Worm (Caenorhabditis elegans): ENCODE results near the gene psf-1.

psf-1 gene

ce11 chrII:9943246-9943645, 25.2 kb upstream of the psf-1 start:
- no peak for TF ChIP-seq W03F9.2 (tag; optimal IDR thresholded peaks at IDR 0.05)
- TF ChIP-seq dao-5 (tag; optimal IDR thresholded peaks at IDR 0.05), result no peak
- TF ChIP-seq him-1 (tag; optimal IDR thresholded peaks at IDR 0.05), result no peak

- TF ChIP-seq W03F9.2 (tag; optimal IDR thresholded peaks at IDR 0.05) (no peak), him-1 (tag; optimal IDR thresholded peaks at IDR 0.05) (no peak), dao-5 (tag; optimal IDR thresholded peaks at IDR 0.05) (no peak)
These were observed 24.6 kb upstream of the psf-1 start, which contains the start of gene flad-1 for ce11 chrII:9943837-9944236. Gene flad-1 (plus strand): TSS chrII:9944137.

DNA sequence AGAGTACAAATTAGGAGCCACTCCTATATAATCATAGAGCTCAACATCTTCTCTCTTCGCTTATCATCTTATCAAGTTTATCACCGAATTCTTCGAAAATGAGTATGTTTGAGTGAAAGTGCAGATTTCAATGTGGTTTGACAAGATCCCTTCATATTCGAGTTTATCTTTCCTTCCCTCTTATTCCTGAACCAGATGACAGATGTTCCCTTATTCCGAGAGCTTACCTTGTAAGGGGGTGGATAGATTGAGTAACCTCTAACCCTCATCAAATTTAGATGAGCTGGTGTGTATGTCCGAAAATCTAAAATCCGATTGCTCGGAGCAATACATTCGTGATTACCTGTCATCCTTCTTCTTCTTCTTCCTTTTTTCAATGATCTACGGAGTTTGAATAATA, 19.8 kb upstream of the psf-1 start:
- TF ChIP-seq W03F9.2 (tag; optimal IDR thresholded peaks at IDR 0.05), result no peak
- no peak for TF ChIP-seq him-1 (tag; optimal IDR thresholded peaks at IDR 0.05)
- TF ChIP-seq dao-5 (tag; optimal IDR thresholded peaks at IDR 0.05), result no peak

DNA sequence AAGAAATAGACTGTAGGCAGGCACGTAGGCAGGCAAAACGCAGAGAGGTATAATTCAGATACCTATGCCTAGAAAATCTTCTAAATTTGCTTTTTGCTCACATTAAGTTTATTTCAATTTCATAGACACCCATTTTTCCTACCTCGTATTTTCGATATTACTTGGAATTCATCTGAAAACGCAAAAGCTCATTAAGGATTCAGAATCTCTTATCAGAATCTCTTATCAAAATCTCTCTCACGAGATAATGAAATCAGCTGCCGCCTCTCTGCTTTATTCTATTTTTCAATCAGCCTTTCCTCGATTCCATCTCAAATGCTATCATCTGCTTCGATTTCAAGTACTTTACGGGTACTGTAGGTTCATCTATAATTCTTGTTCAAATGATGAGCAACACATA, 16.6 kb upstream of the psf-1 start:
- TF ChIP-seq dao-5 (tag; optimal IDR thresholded peaks at IDR 0.05) (no peak), him-1 (tag; optimal IDR thresholded peaks at IDR 0.05) (no peak), W03F9.2 (tag; optimal IDR thresholded peaks at IDR 0.05) (no peak)

ce11 chrII:9954885-9955284, 13.6 kb upstream of the psf-1 start, which contains the start of gene egl-43:
Gene egl-43 (plus strand): TSS chrII:9955185.
- TF ChIP-seq dao-5 (tag; optimal IDR thresholded peaks at IDR 0.05), result no peak
- no peak for TF ChIP-seq him-1 (tag; optimal IDR thresholded peaks at IDR 0.05)

DNA sequence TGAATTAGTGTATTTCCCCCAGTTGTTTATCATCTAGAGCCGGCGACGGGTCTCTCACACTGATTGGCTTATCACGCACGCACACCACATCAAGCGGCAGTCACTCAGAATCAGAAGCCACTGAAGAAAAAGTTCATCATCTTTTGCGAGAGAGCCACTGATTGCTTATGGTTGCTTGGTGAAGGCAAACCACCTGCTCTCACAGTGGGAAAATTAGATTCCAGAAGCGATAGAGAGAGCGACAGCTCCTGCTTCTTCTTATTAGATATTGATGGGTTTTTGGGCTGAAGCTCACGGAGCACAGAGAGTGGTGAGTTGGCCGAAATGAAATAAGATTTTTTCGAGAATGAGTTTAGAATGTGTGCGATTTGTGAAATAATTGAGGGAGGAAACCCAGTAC, 12.4 kb upstream of the psf-1 start:
- TF ChIP-seq him-1 (tag; optimal IDR thresholded peaks at IDR 0.05), result no peak
- TF ChIP-seq W03F9.2 (tag; optimal IDR thresholded peaks at IDR 0.05), result no peak
- no peak for TF ChIP-seq dao-5 (tag; optimal IDR thresholded peaks at IDR 0.05)

- TF ChIP-seq him-1 (tag; optimal IDR thresholded peaks at IDR 0.05) (no peak), dao-5 (tag; optimal IDR thresholded peaks at IDR 0.05) (no peak), W03F9.2 (tag; optimal IDR thresholded peaks at IDR 0.05) (no peak)
These were observed 8.3 kb upstream of the psf-1 start for ce11 chrII:9960127-9960526.

- TF ChIP-seq W03F9.2 (tag; optimal IDR thresholded peaks at IDR 0.05) (no peak), him-1 (tag; optimal IDR thresholded peaks at IDR 0.05) (no peak), dao-5 (tag; optimal IDR thresholded peaks at IDR 0.05) (no peak)
These were observed 4.7 kb upstream of the psf-1 start for ce11 chrII:9963808-9964207.

DNA sequence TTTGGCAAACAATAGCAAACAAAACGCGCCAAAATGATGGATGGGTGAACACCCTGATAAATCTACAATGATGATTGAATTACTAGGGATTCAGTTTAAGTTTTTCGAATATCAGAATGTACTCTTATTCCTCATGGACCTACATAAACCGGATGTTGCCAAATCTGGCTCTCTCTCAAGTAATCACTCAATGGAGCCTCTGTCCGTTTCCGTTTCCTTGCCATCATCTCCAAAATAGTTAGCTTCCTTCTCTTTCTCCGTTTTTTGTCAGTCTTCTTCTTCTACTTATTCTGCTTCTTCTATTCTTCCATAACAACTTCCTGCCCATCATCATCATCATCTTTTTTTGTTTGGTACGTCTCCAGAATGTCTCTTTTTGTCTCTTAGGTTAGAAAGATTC, 3.1 kb upstream of the psf-1 start:
- no peak for TF ChIP-seq dao-5 (tag; optimal IDR thresholded peaks at IDR 0.05)

- TF ChIP-seq dao-5 (tag; optimal IDR thresholded peaks at IDR 0.05) (no peak), him-1 (tag; optimal IDR thresholded peaks at IDR 0.05) (no peak), W03F9.2 (tag; optimal IDR thresholded peaks at IDR 0.05) (no peak)
These were observed 1.5 kb upstream of the psf-1 start, which contains the start of gene dtmk-1 for ce11 chrII:9966954-9967353. Gene dtmk-1 (minus strand): TSS chrII:9967099.

ce11 chrII:9970438-9971092, 2.1 kb downstream of the psf-1 start, which contains the start of gene R53.5:
Gene R53.5 (minus strand): TSS chrII:9970488.
- TF ChIP-seq W03F9.2 (tag; optimal IDR thresholded peaks at IDR 0.05) (no peak), dao-5 (tag; optimal IDR thresholded peaks at IDR 0.05) (no peak), him-1 (tag; optimal IDR thresholded peaks at IDR 0.05) (no peak)

DNA sequence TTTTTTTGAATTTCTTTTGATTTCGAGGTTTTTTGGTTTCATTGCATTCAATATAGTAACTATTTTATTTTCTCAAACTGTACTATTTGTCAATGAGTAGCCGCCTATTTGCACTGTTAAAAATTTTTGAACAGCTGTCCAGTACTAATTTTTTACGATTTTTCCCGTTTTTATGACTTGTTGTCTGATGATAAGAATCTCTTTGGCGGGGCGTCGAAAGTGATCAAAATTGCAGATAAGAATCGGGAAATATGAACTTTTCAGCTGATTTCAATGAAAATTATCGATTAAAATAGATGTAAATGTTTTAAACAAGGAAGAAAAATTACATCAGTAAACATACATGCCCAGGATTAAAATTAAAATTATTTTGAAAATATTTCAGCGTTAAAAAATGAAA, 5.7 kb downstream of the psf-1 start:
- TF ChIP-seq W03F9.2 (tag; optimal IDR thresholded peaks at IDR 0.05) (no peak), him-1 (tag; optimal IDR thresholded peaks at IDR 0.05) (no peak), dao-5 (tag; optimal IDR thresholded peaks at IDR 0.05) (no peak)

- TF ChIP-seq him-1 (tag; optimal IDR thresholded peaks at IDR 0.05) (no peak), dao-5 (tag; optimal IDR thresholded peaks at IDR 0.05) (no peak), W03F9.2 (tag; optimal IDR thresholded peaks at IDR 0.05) (no peak)
These were observed 6.5 kb downstream of the psf-1 start, which contains the start of gene aakg-5 for ce11 chrII:9974967-9975366. Gene aakg-5 (minus strand): TSS chrII:9975125.

- no peak for TF ChIP-seq dao-5 (tag; optimal IDR thresholded peaks at IDR 0.05)
- no peak for TF ChIP-seq him-1 (tag; optimal IDR thresholded peaks at IDR 0.05)
- TF ChIP-seq W03F9.2 (tag; optimal IDR thresholded peaks at IDR 0.05), result no peak
These were observed 7.9 kb downstream of the psf-1 start, which contains the start of gene R53.8 for ce11 chrII:9976405-9976804. Gene R53.8 (plus strand): TSS chrII:9976705.

DNA sequence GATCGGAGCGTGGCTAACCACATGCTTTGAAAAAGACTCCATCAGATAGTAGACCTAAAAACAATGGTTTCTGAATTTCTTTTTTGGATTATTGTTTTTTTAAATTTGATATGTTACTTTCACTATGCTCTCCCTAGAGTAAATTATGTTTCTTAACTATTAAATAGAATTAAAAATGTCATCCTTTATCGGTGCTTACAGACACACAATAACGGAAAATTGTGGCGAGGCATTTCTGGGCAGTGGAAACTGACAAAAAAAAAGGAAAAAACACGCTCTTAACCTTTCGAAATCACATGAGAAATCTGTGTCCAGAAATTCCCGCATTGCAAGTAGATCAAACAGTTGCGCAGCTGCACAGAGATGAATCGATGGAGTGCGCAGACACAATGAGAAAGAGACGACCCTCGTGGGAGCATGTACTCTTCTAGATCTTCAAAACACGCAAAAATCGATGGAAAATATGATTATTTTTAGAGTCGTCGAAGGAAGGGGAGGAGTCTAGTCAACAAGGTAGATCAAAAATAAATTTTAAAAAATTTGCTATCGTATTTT, 11.7 kb downstream of the psf-1 start, which contains the start of gene ZK892.6:
Gene ZK892.6 (minus strand): TSS at position 51 of the 555 bp plus-strand sequence.
- TF ChIP-seq W03F9.2 (tag; optimal IDR thresholded peaks at IDR 0.05) (no peak), dao-5 (tag; optimal IDR thresholded peaks at IDR 0.05) (no peak), him-1 (tag; optimal IDR thresholded peaks at IDR 0.05) (no peak)
